Worm (Caenorhabditis elegans): ENCODE results near the gene pho-8.

ce11 chrV:11809935-11810334, 23.5 kb upstream of the pho-8 start:
- TF ChIP-seq cog-1 (tag; optimal IDR thresholded peaks at IDR 0.05), result no peak
- TF ChIP-seq med-1 (GFP tag; optimal IDR thresholded peaks at IDR 0.05; ENCODE audit: insufficient read depth), result no peak
- no peak for TF ChIP-seq ztf-23 (GFP tag; IDR thresholded peaks at IDR 0.05)
- no peak for TF ChIP-seq T22C8.4 (GFP tag; IDR thresholded peaks at IDR 0.05)
- no peak for TF ChIP-seq flt-1 (GFP tag; IDR thresholded peaks at IDR 0.05)
- no peak for TF ChIP-seq tab-1 (GFP tag; IDR thresholded peaks at IDR 0.05)

All from whole organism, midembryonic.